Fruit fly (Drosophila melanogaster) whole organism, embryonic: ENCODE measurements around the gene Ugt36D1.
A peak's percentile ranks its signal among the peaks of the same experiment; 100 is the strongest.

Source experiments
- CG10267 ChIP-seq: fragments of 200-800 bp; sonication (Bioruptor generic); optimal IDR thresholded peaks from 2 replicates; lab custom pipeline; 2018; ENCODE audit warnings: missing biosample characterization, mild to moderate bottlenecking, missing genetic modification characterization, moderate library complexity
- CG10979 ChIP-seq: fragments of 200-800 bp; sonication (Bioruptor generic); optimal IDR thresholded peaks from 2 replicates; lab custom pipeline; 2018; ENCODE audit warnings: missing biosample characterization, mild to moderate bottlenecking, missing genetic modification characterization, moderate library complexity
- CG11093 ChIP-seq: fragments of 200-800 bp; sonication (Bioruptor generic); IDR thresholded peaks from 3 replicates; pipeline ENCODE4 v1.3.6; 2022; ENCODE audit warnings: missing biosample characterization, missing genetic modification characterization
- CG11398 ChIP-seq: fragments of 200-800 bp; sonication (Bioruptor generic); optimal IDR thresholded peaks from 2 replicates; lab custom pipeline; 2016; ENCODE audit warnings: missing biosample characterization, missing genetic modification characterization
- CG11504 ChIP-seq: fragments of 200-800 bp; sonication (Bioruptor generic); optimal IDR thresholded peaks from 3 replicates; lab custom pipeline; 2019; ENCODE audit warnings: missing biosample characterization, mild to moderate bottlenecking, missing genetic modification characterization, moderate library complexity
- CG13775 ChIP-seq: fragments of 200-800 bp; sonication (Bioruptor generic); optimal IDR thresholded peaks from 3 replicates; lab custom pipeline; 2017; ENCODE audit warnings: missing biosample characterization, mild to moderate bottlenecking, missing genetic modification characterization
- CG14710 ChIP-seq: fragments of 200-800 bp; sonication (Bioruptor generic); optimal IDR thresholded peaks from 3 replicates; lab custom pipeline; 2019; ENCODE audit warnings: missing biosample characterization, mild to moderate bottlenecking, missing genetic modification characterization, moderate library complexity
- CG15269 ChIP-seq: fragments of 200-800 bp; sonication (Bioruptor generic); optimal IDR thresholded peaks from 2 replicates; lab custom pipeline; 2018; ENCODE audit warnings: missing biosample characterization, mild to moderate bottlenecking, missing genetic modification characterization, moderate library complexity
- CG1603 ChIP-seq: fragments of 200-800 bp; sonication (Bioruptor generic); optimal IDR thresholded peaks from 2 replicates; lab custom pipeline; 2019; ENCODE audit warnings: missing biosample characterization, mild to moderate bottlenecking, missing genetic modification characterization, moderate library complexity
- CG18262 ChIP-seq: fragments of 200-800 bp; optimal IDR thresholded peaks from 3 replicates; lab custom pipeline; 2019; ENCODE audit warnings: missing biosample characterization, mild to moderate bottlenecking, missing genetic modification characterization, moderate library complexity
- CG1832 ChIP-seq: fragments of 200-800 bp; sonication (Bioruptor generic); optimal IDR thresholded peaks from 2 replicates; lab custom pipeline; 2017; ENCODE audit warnings: missing biosample characterization, mild to moderate bottlenecking, missing genetic modification characterization, inconsistent platforms
- CG18599 ChIP-seq: fragments of 200-800 bp; sonication (Bioruptor generic); optimal IDR thresholded peaks from 3 replicates; lab custom pipeline; 2017; ENCODE audit warnings: missing biosample characterization, missing genetic modification characterization, mild to moderate bottlenecking, moderate library complexity, missing genetic modification reagents
- CG2712 ChIP-seq: fragments of 200-800 bp; optimal IDR thresholded peaks from 3 replicates; lab custom pipeline; 2019; ENCODE audit warnings: missing biosample characterization, mild to moderate bottlenecking, missing genetic modification characterization, moderate library complexity
- CG31441 ChIP-seq: fragments of 200-800 bp; sonication (Bioruptor generic); IDR thresholded peaks from 2 replicates; pipeline ENCODE4 v1.3.6; 2022; ENCODE audit warnings: missing biosample characterization, missing genetic modification characterization
- CG5953 ChIP-seq: fragments of 200-800 bp; sonication (Bioruptor generic); IDR thresholded peaks from 2 replicates; pipeline ENCODE4 v1.3.6; 2022; ENCODE audit warnings: missing biosample characterization, missing genetic modification characterization
- CG6254 ChIP-seq: fragments of 200-800 bp; sonication (Bioruptor generic); optimal IDR thresholded peaks from 3 replicates; lab custom pipeline; 2017; ENCODE audit warnings: mild to moderate bottlenecking, missing biosample characterization, missing genetic modification reagents, missing genetic modification characterization
- CG6689 ChIP-seq: fragments of 200-800 bp; sonication (Bioruptor generic); IDR thresholded peaks from 2 replicates; pipeline ENCODE4 v1.3.6; 2022; ENCODE audit warnings: missing biosample characterization, missing genetic modification characterization
- CG9609 ChIP-seq: fragments of 200-800 bp; sonication (Bioruptor generic); optimal IDR thresholded peaks from 3 replicates; lab custom pipeline; 2016; ENCODE audit warnings: missing biosample characterization, missing genetic modification characterization
- CG9727 ChIP-seq: fragments of 200-800 bp; sonication (Bioruptor generic); optimal IDR thresholded peaks from 3 replicates; lab custom pipeline; 2017; ENCODE audit warnings: missing biosample characterization, mild to moderate bottlenecking, missing genetic modification characterization
- Deaf1 ChIP-seq: fragments of 200-800 bp; optimal IDR thresholded peaks from 3 replicates; lab custom pipeline; 2019; ENCODE audit warnings: missing biosample characterization, mild to moderate bottlenecking, missing genetic modification characterization, moderate library complexity
- E2f2 ChIP-seq: fragments of 200-800 bp; sonication (Bioruptor generic); IDR thresholded peaks from 2 replicates; pipeline ENCODE4 v1.3.6; 2022; ENCODE audit warnings: missing biosample characterization, missing genetic modification characterization
- Ets65A ChIP-seq: fragments of 200-800 bp; sonication (Bioruptor generic); peaks from one replicate; lab custom pipeline; 2016; ENCODE audit warnings: missing biosample characterization, missing genetic modification characterization
- Gug ChIP-seq: fragments of 200-800 bp; sonication (Bioruptor generic); IDR thresholded peaks from 4 replicates; pipeline ENCODE4 v1.3.6; 2022; ENCODE audit warnings: missing biosample characterization, missing genetic modification characterization
- Jarid2 ChIP-seq: fragments of 200-800 bp; sonication (Bioruptor generic); optimal IDR thresholded peaks from 3 replicates; lab custom pipeline; 2017; ENCODE audit warnings: mild to moderate bottlenecking, missing biosample characterization, missing genetic modification reagents, missing genetic modification characterization
- Nf-YB ChIP-seq: fragments of 200-800 bp; sonication (Bioruptor generic); optimal IDR thresholded peaks from 3 replicates; lab custom pipeline; 2019; ENCODE audit warnings: missing biosample characterization, mild to moderate bottlenecking, missing genetic modification characterization, moderate library complexity
- Nf-YC ChIP-seq: fragments of 200-800 bp; optimal IDR thresholded peaks from 3 replicates; lab custom pipeline; 2019; ENCODE audit warnings: missing biosample characterization, mild to moderate bottlenecking, missing genetic modification characterization, moderate library complexity
- Side ChIP-seq: fragments of 200-800 bp; sonication (Bioruptor generic); optimal IDR thresholded peaks from 2 replicates; lab custom pipeline; 2016; ENCODE audit warnings: missing biosample characterization, missing genetic modification characterization
- Xrp1 ChIP-seq: fragments of 200-800 bp; sonication (Bioruptor generic); IDR thresholded peaks from 2 replicates; pipeline ENCODE4 v1.3.6; 2022; ENCODE audit warnings: missing biosample characterization, missing genetic modification characterization
- ac ChIP-seq: fragments of 200-800 bp; sonication (Bioruptor generic); optimal IDR thresholded peaks from 3 replicates; lab custom pipeline; 2017; ENCODE audit warnings: missing biosample characterization, mild to moderate bottlenecking, missing genetic modification characterization
- bsh ChIP-seq, 2 experiments: fragments of 200-800 bp; sonication (Bioruptor generic); optimal IDR thresholded peaks; 2 replicates each; lab custom pipeline; 2017 to 2018; ENCODE audit warnings: mild to moderate bottlenecking in 2 of 2, missing biosample characterization in 2 of 2, missing genetic modification characterization in 2 of 2, moderate library complexity in 1 of 2
- cg ChIP-seq: fragments of 200-800 bp; sonication (Bioruptor generic); optimal IDR thresholded peaks from 3 replicates; lab custom pipeline; 2019; ENCODE audit warnings: missing biosample characterization, mild to moderate bottlenecking, missing genetic modification characterization, moderate library complexity
- chif ChIP-seq, 2 experiments: fragments of 200-800 bp; sonication (Bioruptor generic); optimal IDR thresholded peaks; 3 replicates each; lab custom pipeline; 2016; ENCODE audit warnings: missing biosample characterization in 2 of 2, missing genetic modification characterization in 2 of 2
- crc ChIP-seq: fragments of 200-800 bp; sonication (Bioruptor generic); optimal IDR thresholded peaks from 2 replicates; lab custom pipeline; 2016; ENCODE audit warnings: missing biosample characterization, missing genetic modification characterization
- emc ChIP-seq: fragments of 200-800 bp; sonication (Bioruptor generic); optimal IDR thresholded peaks from 2 replicates; lab custom pipeline; 2016; ENCODE audit warnings: missing biosample characterization, missing genetic modification characterization
- gem ChIP-seq: fragments of 200-800 bp; sonication (Bioruptor generic); optimal IDR thresholded peaks from 2 replicates; lab custom pipeline; 2019; ENCODE audit warnings: missing biosample characterization, mild to moderate bottlenecking, missing genetic modification characterization, moderate library complexity
- ham ChIP-seq: fragments of 200-800 bp; sonication (Bioruptor generic); IDR thresholded peaks from 2 replicates; pipeline ENCODE4 v1.3.6; 2022; ENCODE audit warnings: missing biosample characterization, missing genetic modification characterization
- klu ChIP-seq: fragments of 200-800 bp; sonication (Bioruptor generic); IDR thresholded peaks from 2 replicates; pipeline ENCODE4 v1.3.6; 2022; ENCODE audit warnings: missing biosample characterization, missing genetic modification characterization
- prd ChIP-seq, 3 experiments: fragments of >200 bp in 2 of 3; fragments of 200-800 bp in 1 of 3; sonication (Bioruptor generic) in 1 of 3; optimal IDR thresholded peaks in 2 of 3; IDR thresholded peaks in 1 of 3; 2 replicates in 2 of 3; 3 replicates in 1 of 3; pipeline versions ENCODE4 v1.3.6 to Lab custom; 2017 to 2022; ENCODE audit warnings: missing biosample characterization in 1 of 3, missing genetic modification characterization in 1 of 3
- row ChIP-seq: fragments of 200-800 bp; sonication (Bioruptor generic); IDR thresholded peaks from 3 replicates; pipeline ENCODE4 v1.3.6; 2022; ENCODE audit warnings: missing biosample characterization, missing genetic modification characterization
- schlank ChIP-seq: fragments of 200-800 bp; sonication (Bioruptor generic); optimal IDR thresholded peaks from 2 replicates; lab custom pipeline; 2018; ENCODE audit warnings: missing biosample characterization, mild to moderate bottlenecking, missing genetic modification characterization
- sens ChIP-seq: fragments of 200-800 bp; sonication (Bioruptor generic); peaks from one replicate; lab custom pipeline; 2016; ENCODE audit warnings: missing biosample characterization, missing genetic modification characterization
- trem ChIP-seq: fragments of 200-800 bp; optimal IDR thresholded peaks from 3 replicates; lab custom pipeline; 2019; ENCODE audit warnings: missing biosample characterization, mild to moderate bottlenecking, missing genetic modification characterization, moderate library complexity
- zen ChIP-seq: fragments of 200-800 bp; sonication (Bioruptor generic); optimal IDR thresholded peaks from 3 replicates; lab custom pipeline; 2018; ENCODE audit warnings: missing biosample characterization, mild to moderate bottlenecking, missing genetic modification characterization, moderate library complexity
- zfh1 ChIP-seq: fragments of 200-800 bp; sonication (Bioruptor generic); IDR thresholded peaks from 3 replicates; pipeline ENCODE4 v1.3.6; 2022; ENCODE audit warnings: missing biosample characterization, missing genetic modification characterization

Gene Ugt36D1

dm6 chr2L:18805637-18806403, 17.5 kb upstream of the Ugt36D1 start (continued):
- peak; percentile 81 for TF ChIP-seq Nf-YC
- peak; percentile 2 for TF ChIP-seq CG11504
- no peak for TF ChIP-seq CG5953 (GFP tag; lab: Robert Waterston, UW)
- no peak for TF ChIP-seq Side
- peak in 1 of 2 experiments; percentile 14 for TF ChIP-seq chif (GFP tag; optimal IDR thresholded peaks at IDR 0.05; lab: Kevin White, UChicago)
- no peak for TF ChIP-seq emc
- TF ChIP-seq CG10979 (tag; lab: Kevin White, UChicago): peak; percentile 39
- TF ChIP-seq CG15269 (tag; lab: Kevin White, UChicago): no peak
- TF ChIP-seq sens (GFP tag; lab: Kevin White, UChicago): peak; percentile 77
- TF ChIP-seq trem (tag; lab: Kevin White, UChicago): no peak
- no peak for TF ChIP-seq schlank (tag; lab: Kevin White, UChicago)
- TF ChIP-seq row (GFP tag; lab: Robert Waterston, UW): peak; percentile 26; the same call in 1 of the 3 replicates
- peak; percentile 7 for TF ChIP-seq CG9727
- no peak for TF ChIP-seq Deaf1 (tag; lab: Kevin White, UChicago)
- TF ChIP-seq bsh (GFP tag; optimal IDR thresholded peaks at IDR 0.05; lab: Kevin White, UChicago): peak in 1 of 2 experiments; percentile 22
- TF ChIP-seq zen: peak; percentile 21
- TF ChIP-seq ac (GFP tag; lab: Kevin White, UChicago): no peak
- TF ChIP-seq CG14710 (tag; lab: Kevin White, UChicago): peak; percentile 14
- peak; percentile 9 for TF ChIP-seq CG10267 (tag; lab: Kevin White, UChicago)
- no peak for TF ChIP-seq CG13775
- TF ChIP-seq Nf-YB (GFP tag; lab: Kevin White, UChicago): peak; percentile 69
- TF ChIP-seq CG11398: no peak
- TF ChIP-seq CG6689: 0 out of 2 replicates have a peak, but pooled peaks have one; percentile 16
- TF ChIP-seq zfh1 (GFP tag; lab: Robert Waterston, UW): 0 out of 3 replicates have a peak, but pooled peaks have one; percentile 13
- no peak for TF ChIP-seq CG18599 (GFP tag; lab: Kevin White, UChicago)
- 0 out of 2 replicates have a peak, but pooled peaks have one; percentile 9 for TF ChIP-seq E2f2 (GFP tag; lab: Robert Waterston, UW)
- TF ChIP-seq CG9609 (GFP tag; lab: Kevin White, UChicago): no peak
- TF ChIP-seq CG31441 (GFP tag; lab: Robert Waterston, UW): no peak
- TF ChIP-seq Ets65A (GFP tag; lab: Kevin White, UChicago): peak; percentile 38
- TF ChIP-seq CG11093 (GFP tag; lab: Robert Waterston, UW): no peak
- TF ChIP-seq CG18262 (tag; lab: Kevin White, UChicago): peak; percentile 16
- TF ChIP-seq gem (tag; lab: Kevin White, UChicago): peak; percentile 39
- TF ChIP-seq CG6254 (GFP tag; lab: Kevin White, UChicago): peak; percentile 1
- peak; percentile 31 for TF ChIP-seq CG2712 (tag; lab: Kevin White, UChicago)
- TF ChIP-seq Gug (GFP tag; lab: Robert Waterston, UW): 0 out of 4 replicates have a peak, but pooled peaks have one; percentile 27
- peak; percentile 13 for TF ChIP-seq Jarid2
- peak; percentile 48 for TF ChIP-seq cg (GFP tag; lab: Kevin White, UChicago)
- no peak for TF ChIP-seq CG1832 (GFP tag; lab: Kevin White, UChicago)
- no peak for TF ChIP-seq crc
- TF ChIP-seq ham (GFP tag; lab: Robert Waterston, UW): 0 out of 2 replicates have a peak, but pooled peaks have one; percentile 5
- peak; percentile 55 for TF ChIP-seq Xrp1 (GFP tag; lab: Robert Waterston, UW)
- peak; percentile 14 for TF ChIP-seq CG1603 (tag; lab: Kevin White, UChicago)
- TF ChIP-seq klu: no peak
- TF ChIP-seq prd (optimal IDR thresholded peaks at IDR 0.05; lab: Kevin White, UChicago): no peak
- TF ChIP-seq prd (GFP tag; IDR thresholded peaks at IDR 0.05; lab: Robert Waterston, UW): peak; percentile 65; the same call in 2 of the 3 replicates
